Worm (Caenorhabditis elegans) whole organism, midembryonic: Measurements from ENCODE around the gene algn-5.

Experiments
- T22C8.4 ChIP-seq: fragments of 200-800 bp; sonication (Bioruptor generic); IDR thresholded peaks from 2 replicates; pipeline ENCODE4 v1.3.6; 2022; ENCODE audit warnings: missing genetic modification characterization, missing compliant biosample characterization
- cog-1 ChIP-seq: sonication (generic microtip); optimal IDR thresholded peaks from 2 replicates; lab custom pipeline; 2016; ENCODE audit warnings: missing genetic modification characterization, missing compliant biosample characterization
- flt-1 ChIP-seq: fragments of 200-800 bp; sonication (Bioruptor generic); IDR thresholded peaks from 2 replicates; pipeline ENCODE4 v1.3.6; 2022; ENCODE audit warnings: missing genetic modification characterization, missing compliant biosample characterization
- klf-2 ChIP-seq: fragments of 200-800 bp; sonication (Bioruptor generic); conservative IDR thresholded peaks from 2 replicates; pipeline ENCODE4 v1.3.6; 2022; ENCODE audit warnings: missing genetic modification reagents, missing genetic modification characterization, missing compliant biosample characterization
- med-1 ChIP-seq: sonication (generic microtip); optimal IDR thresholded peaks from 2 replicates; lab custom pipeline; 2017; ENCODE audit warnings: missing genetic modification characterization, mild to moderate bottlenecking, missing compliant biosample characterization, antibody characterized with exemption, missing genetic modification reagents; ENCODE audit not compliant: insufficient read depth
- ref-1 ChIP-seq: fragments of 200-800 bp; sonication (Bioruptor generic); conservative IDR thresholded peaks from 2 replicates; pipeline ENCODE4 v1.3.6; 2022; ENCODE audit warnings: missing genetic modification reagents, missing genetic modification characterization, missing compliant biosample characterization
- tab-1 ChIP-seq: fragments of 200-800 bp; sonication (Bioruptor generic); IDR thresholded peaks from 2 replicates; pipeline ENCODE4 v1.3.6; 2022; ENCODE audit warnings: missing genetic modification characterization, missing compliant biosample characterization
- ztf-23 ChIP-seq: fragments of 200-800 bp; sonication (Bioruptor generic); IDR thresholded peaks from 2 replicates; pipeline ENCODE4 v1.3.6; 2022; ENCODE audit warnings: missing genetic modification reagents, missing genetic modification characterization, missing compliant biosample characterization
- ztf-29 ChIP-seq: fragments of 200-800 bp; sonication (Bioruptor generic); IDR thresholded peaks from 2 replicates; pipeline ENCODE4 v1.3.6; 2022; ENCODE audit warnings: missing genetic modification reagents, missing genetic modification characterization, missing compliant biosample characterization

algn-5 gene

ce11 chrV:4170138-4170537 lies 25.2 kb upstream of the algn-5 start, which contains the start of gene Y45G5AM.7:
Gene Y45G5AM.7, minus strand, starts transcription at chrV:4170238.
- TF ChIP-seq med-1 (GFP tag; lab: Kevin White, UChicago) (no peak), flt-1 (GFP tag; lab: Robert Waterston, UW) (no peak), T22C8.4 (GFP tag; lab: Robert Waterston, UW) (no peak), cog-1 (no peak), ref-1 (GFP tag; lab: Robert Waterston, UW) (no peak), ztf-23 (GFP tag; lab: Robert Waterston, UW) (no peak), klf-2 (no peak), ztf-29 (GFP tag; lab: Robert Waterston, UW) (no peak), tab-1 (GFP tag; lab: Robert Waterston, UW) (no peak)

ce11 chrV:4175624-4176023 lies 19.8 kb upstream of the algn-5 start, which contains the start of the genes coh-4 and pid-5:
Gene coh-4, minus strand, starts transcription at chrV:4175640.
Gene pid-5, plus strand, starts transcription at chrV:4175882.
- TF ChIP-seq tab-1 (GFP tag; lab: Robert Waterston, UW): no peak
- no peak for TF ChIP-seq med-1 (GFP tag; lab: Kevin White, UChicago)
- TF ChIP-seq ref-1 (GFP tag; lab: Robert Waterston, UW): no peak
- TF ChIP-seq ztf-23 (GFP tag; lab: Robert Waterston, UW): no peak
- TF ChIP-seq ztf-29 (GFP tag; lab: Robert Waterston, UW): no peak
- TF ChIP-seq klf-2: no peak
- no peak for TF ChIP-seq T22C8.4 (GFP tag; lab: Robert Waterston, UW)
- no peak for TF ChIP-seq flt-1 (GFP tag; lab: Robert Waterston, UW)
- TF ChIP-seq cog-1: no peak

- TF ChIP-seq flt-1 (GFP tag; lab: Robert Waterston, UW) (no peak), tab-1 (GFP tag; lab: Robert Waterston, UW) (no peak), ztf-23 (GFP tag; lab: Robert Waterston, UW) (no peak), T22C8.4 (GFP tag; lab: Robert Waterston, UW) (no peak), ref-1 (GFP tag; lab: Robert Waterston, UW) (no peak), ztf-29 (GFP tag; lab: Robert Waterston, UW) (no peak), klf-2 (no peak), med-1 (GFP tag; lab: Kevin White, UChicago) (no peak), cog-1 (no peak)
Measured at ce11 chrV:4181272-4181671, 14.1 kb upstream of the algn-5 start.

- TF ChIP-seq flt-1 (GFP tag; lab: Robert Waterston, UW): peak; percentile 70; the same call in 1 of the 2 replicates
- TF ChIP-seq ztf-29 (GFP tag; lab: Robert Waterston, UW): no peak
Measured at ce11 chrV:4181727-4182126, 13.7 kb upstream of the algn-5 start.

- TF ChIP-seq tab-1 (GFP tag; lab: Robert Waterston, UW): no peak
- TF ChIP-seq ref-1 (GFP tag; lab: Robert Waterston, UW): no peak
- no peak for TF ChIP-seq cog-1
- TF ChIP-seq klf-2: no peak
- no peak for TF ChIP-seq flt-1 (GFP tag; lab: Robert Waterston, UW)
- no peak for TF ChIP-seq med-1 (GFP tag; lab: Kevin White, UChicago)
- TF ChIP-seq ztf-23 (GFP tag; lab: Robert Waterston, UW): no peak
- TF ChIP-seq T22C8.4 (GFP tag; lab: Robert Waterston, UW): no peak
- no peak for TF ChIP-seq ztf-29 (GFP tag; lab: Robert Waterston, UW)
Measured at ce11 chrV:4182546-4182945, 12.8 kb upstream of the algn-5 start.

ce11 chrV:4185885-4186284 lies 9.5 kb upstream of the algn-5 start:
- TF ChIP-seq flt-1 (GFP tag; lab: Robert Waterston, UW): no peak
- no peak for TF ChIP-seq ref-1 (GFP tag; lab: Robert Waterston, UW)
- TF ChIP-seq klf-2: no peak
- TF ChIP-seq cog-1: no peak
- no peak for TF ChIP-seq T22C8.4 (GFP tag; lab: Robert Waterston, UW)

- TF ChIP-seq tab-1 (GFP tag; lab: Robert Waterston, UW): no peak
- no peak for TF ChIP-seq ref-1 (GFP tag; lab: Robert Waterston, UW)
- TF ChIP-seq T22C8.4 (GFP tag; lab: Robert Waterston, UW): no peak
- no peak for TF ChIP-seq klf-2
- TF ChIP-seq ztf-23 (GFP tag; lab: Robert Waterston, UW): no peak
- TF ChIP-seq ztf-29 (GFP tag; lab: Robert Waterston, UW): no peak
- TF ChIP-seq flt-1 (GFP tag; lab: Robert Waterston, UW): no peak
- TF ChIP-seq cog-1: no peak
- TF ChIP-seq med-1 (GFP tag; lab: Kevin White, UChicago): no peak
Measured at ce11 chrV:4186453-4187143, 8.8 kb upstream of the algn-5 start.

ce11 chrV:4187144-4187485 lies 8.3 kb upstream of the algn-5 start, which contains the start of gene nhr-114:
Gene nhr-114, plus strand, starts transcription at chrV:4187202.
- TF ChIP-seq klf-2: no peak
- no peak for TF ChIP-seq cog-1
- TF ChIP-seq ztf-29 (GFP tag; lab: Robert Waterston, UW): no peak
- TF ChIP-seq ztf-23 (GFP tag; lab: Robert Waterston, UW): no peak
- TF ChIP-seq flt-1 (GFP tag; lab: Robert Waterston, UW): no peak
- no peak for TF ChIP-seq ref-1 (GFP tag; lab: Robert Waterston, UW)
- TF ChIP-seq tab-1 (GFP tag; lab: Robert Waterston, UW): no peak
- no peak for TF ChIP-seq med-1 (GFP tag; lab: Kevin White, UChicago)
- TF ChIP-seq T22C8.4 (GFP tag; lab: Robert Waterston, UW): no peak

- TF ChIP-seq ztf-23 (GFP tag; lab: Robert Waterston, UW) (no peak), med-1 (GFP tag; lab: Kevin White, UChicago) (no peak), ref-1 (GFP tag; lab: Robert Waterston, UW) (no peak), flt-1 (GFP tag; lab: Robert Waterston, UW) (no peak), T22C8.4 (GFP tag; lab: Robert Waterston, UW) (no peak), klf-2 (no peak), ztf-29 (GFP tag; lab: Robert Waterston, UW) (no peak), tab-1 (GFP tag; lab: Robert Waterston, UW) (no peak), cog-1 (no peak)
Measured at ce11 chrV:4189618-4190017, 5.8 kb upstream of the algn-5 start.
